Fruit fly (Drosophila melanogaster) S2 (cell line): ENCODE measurements around the gene Gr64c.

Source experiments
- CG8478 ChIP-seq: fragments of >200 bp; optimal IDR thresholded peaks from 2 replicates; lab custom pipeline; 2018
- CTCF ChIP-seq, 2 experiments: fragments of >200 bp; optimal IDR thresholded peaks; 2 replicates each; lab custom pipeline; 2018

- TF ChIP-seq CTCF (optimal IDR thresholded peaks at IDR 0.05; lab: Kevin White, UChicago) (no peak), CG8478 (lab: Kevin White, UChicago) (no peak)
Observed at dm6 chr3L:4056812-4057211, 28.4 kb downstream of the Gr64c start.
